Worm (Caenorhabditis elegans) whole organism, dauer: Measurements from ENCODE around the gene Y50D4A.5.

Experiments used
- unc-62 ChIP-seq: sonication (generic microtip); optimal IDR thresholded peaks from 2 replicates; lab custom pipeline; 2017; ENCODE audit warnings: missing biosample characterization, missing genetic modification reagents, missing genetic modification characterization

Y50D4A.5 gene

ce11 chrV:1206971-1207370, at the start of gene Y50D4A.5:
Y50D4A.5 (plus strand) TSS chrV:1207307.
- TF ChIP-seq unc-62 (GFP tag; lab: Kevin White, UChicago), result no peak

ce11 chrV:1157443-1157842, 49.7 kb upstream of the Y50D4A.5 start:
- TF ChIP-seq unc-62 (GFP tag; lab: Kevin White, UChicago), result no peak

- TF ChIP-seq unc-62 (GFP tag; lab: Kevin White, UChicago), result no peak
Observed at ce11 chrV:1158247-1158646, 48.9 kb upstream of the Y50D4A.5 start.

ce11 chrV:1160716-1161115, 46.4 kb upstream of the Y50D4A.5 start:
- TF ChIP-seq unc-62 (GFP tag; lab: Kevin White, UChicago), result no peak

ce11 chrV:1164196-1164691, 42.9 kb upstream of the Y50D4A.5 start, which contains the start of gene T21H3.5:
T21H3.5 (minus strand) TSS chrV:1164293.
- no peak for TF ChIP-seq unc-62 (GFP tag; lab: Kevin White, UChicago)

- TF ChIP-seq unc-62 (GFP tag; lab: Kevin White, UChicago), result no peak
Observed at ce11 chrV:1165090-1165761, 41.9 kb upstream of the Y50D4A.5 start, which contains the start of gene ptr-16. ptr-16 (plus strand) TSS chrV:1165711.

ce11 chrV:1170591-1170990, 36.5 kb upstream of the Y50D4A.5 start:
- TF ChIP-seq unc-62 (GFP tag; lab: Kevin White, UChicago), result no peak

ce11 chrV:1176277-1176839, 30.7 kb upstream of the Y50D4A.5 start, which contains the start of gene T21H3.1:
T21H3.1 (plus strand) TSS chrV:1176724.
- TF ChIP-seq unc-62 (GFP tag; lab: Kevin White, UChicago), result no peak

- TF ChIP-seq unc-62 (GFP tag; lab: Kevin White, UChicago), result no peak
Observed at ce11 chrV:1179279-1179678, 27.8 kb upstream of the Y50D4A.5 start, which contains the start of gene F25A2.1. F25A2.1 (plus strand) TSS chrV:1179579.

ce11 chrV:1195995-1196394, 11.1 kb upstream of the Y50D4A.5 start, which contains the start of the genes wrb-1 and Y50D4A.4:
wrb-1 (plus strand) TSS chrV:1196072.
Y50D4A.4 (minus strand) TSS chrV:1196127.
- TF ChIP-seq unc-62 (GFP tag; lab: Kevin White, UChicago), result no peak

- TF ChIP-seq unc-62 (GFP tag; lab: Kevin White, UChicago), result no peak
Observed at ce11 chrV:1199219-1199889, 7.8 kb upstream of the Y50D4A.5 start, which contains the start of gene Y50D4A.6. Y50D4A.6 (minus strand) TSS chrV:1199269.

ce11 chrV:1201717-1202116, 5.4 kb upstream of the Y50D4A.5 start:
- no peak for TF ChIP-seq unc-62 (GFP tag; lab: Kevin White, UChicago)

- TF ChIP-seq unc-62 (GFP tag; lab: Kevin White, UChicago), result no peak
Observed at ce11 chrV:1207589-1207988, 482 bp downstream of the Y50D4A.5 start, which contains the start of gene Y50D4A.1. Y50D4A.1 (plus strand) TSS chrV:1207889.

ce11 chrV:1220509-1220908, 13.4 kb downstream of the Y50D4A.5 start, which contains the start of gene Y50D4A.10:
Y50D4A.10 (minus strand) TSS chrV:1220565.
- TF ChIP-seq unc-62 (GFP tag; lab: Kevin White, UChicago), result no peak

ce11 chrV:1223559-1223958, 16.5 kb downstream of the Y50D4A.5 start:
- TF ChIP-seq unc-62 (GFP tag; lab: Kevin White, UChicago), result no peak

- TF ChIP-seq unc-62 (GFP tag; lab: Kevin White, UChicago), result no peak
Observed at ce11 chrV:1226239-1226638, 19.1 kb downstream of the Y50D4A.5 start.
